Fruit fly (Drosophila melanogaster) whole organism, prepupa: ENCODE data around the gene Gbs-70E.

Source experiments
- CG10631 ChIP-seq: fragments of 200-800 bp; sonication (Bioruptor generic); optimal IDR thresholded peaks from 2 replicates; lab custom pipeline; 2016; ENCODE audit warnings: missing biosample characterization, missing genetic modification characterization
- CG10669 ChIP-seq: fragments of 200-800 bp; sonication (Bioruptor generic); optimal IDR thresholded peaks from 3 replicates; lab custom pipeline; 2018; ENCODE audit warnings: missing biosample characterization, mild to moderate bottlenecking, missing genetic modification characterization, moderate library complexity
- CG11902 ChIP-seq: fragments of 200-800 bp; sonication (Bioruptor generic); optimal IDR thresholded peaks from 3 replicates; lab custom pipeline; 2016; ENCODE audit warnings: missing biosample characterization, missing genetic modification characterization
- CG15336 ChIP-seq: fragments of 200-800 bp; sonication (Bioruptor generic); IDR thresholded peaks from 2 replicates; pipeline ENCODE4 v1.3.6; 2022; ENCODE audit warnings: missing biosample characterization, missing genetic modification characterization
- CG3919 ChIP-seq: fragments of 200-800 bp; sonication (Bioruptor generic); optimal IDR thresholded peaks from 3 replicates; lab custom pipeline; 2016; ENCODE audit warnings: missing biosample characterization, missing genetic modification characterization
- CG4318 ChIP-seq: fragments of 200-800 bp; sonication (Bioruptor generic); optimal IDR thresholded peaks from 3 replicates; lab custom pipeline; 2017; ENCODE audit warnings: missing biosample characterization, mild to moderate bottlenecking, missing genetic modification characterization
- CG6276 ChIP-seq: fragments of 200-800 bp; sonication (Bioruptor generic); optimal IDR thresholded peaks from 2 replicates; lab custom pipeline; 2017; ENCODE audit warnings: missing biosample characterization, mild to moderate bottlenecking, missing genetic modification characterization
- CG6808 ChIP-seq: fragments of 200-800 bp; sonication (Bioruptor generic); optimal IDR thresholded peaks from 3 replicates; lab custom pipeline; 2017; ENCODE audit warnings: missing biosample characterization, missing genetic modification characterization, mild to moderate bottlenecking, moderate library complexity, missing genetic modification reagents
- CG6854 ChIP-seq: fragments of 200-800 bp; sonication (Bioruptor generic); optimal IDR thresholded peaks from 2 replicates; lab custom pipeline; 2017; ENCODE audit warnings: missing biosample characterization, mild to moderate bottlenecking, missing genetic modification characterization
- CG7368 ChIP-seq: fragments of 200-800 bp; sonication (Bioruptor generic); optimal IDR thresholded peaks from 3 replicates; lab custom pipeline; 2016; ENCODE audit warnings: missing biosample characterization, missing genetic modification characterization
- CG8632 ChIP-seq: fragments of 200-800 bp; sonication (Bioruptor generic); optimal IDR thresholded peaks from 3 replicates; lab custom pipeline; 2016; ENCODE audit warnings: missing biosample characterization, missing genetic modification characterization
- CG9139 ChIP-seq: fragments of 200-800 bp; sonication (Bioruptor generic); optimal IDR thresholded peaks from 3 replicates; lab custom pipeline; 2017; ENCODE audit warnings: missing biosample characterization, mild to moderate bottlenecking, missing genetic modification characterization
- Eip75B ChIP-seq: fragments of 200-800 bp; sonication (Bioruptor generic); optimal IDR thresholded peaks from 3 replicates; lab custom pipeline; 2016; ENCODE audit warnings: missing biosample characterization, missing genetic modification characterization
- Eip78C ChIP-seq: fragments of 200-800 bp; sonication (Bioruptor generic); peaks from one replicate; lab custom pipeline; 2016; ENCODE audit warnings: missing biosample characterization, missing genetic modification characterization
- Eip93F ChIP-seq: fragments of 200-800 bp; sonication (Bioruptor generic); optimal IDR thresholded peaks from 2 replicates; lab custom pipeline; 2016; ENCODE audit warnings: missing biosample characterization, mild to moderate bottlenecking, missing genetic modification characterization
- Ets21C ChIP-seq: fragments of 200-800 bp; sonication (Bioruptor generic); optimal IDR thresholded peaks from 3 replicates; lab custom pipeline; 2016; ENCODE audit warnings: missing biosample characterization, missing genetic modification characterization
- Gug ChIP-seq: fragments of 200-800 bp; sonication (Bioruptor generic); IDR thresholded peaks from 2 replicates; pipeline ENCODE4 v1.3.6; 2022; ENCODE audit warnings: missing biosample characterization, missing genetic modification characterization
- Hr38 ChIP-seq: sonication (Bioruptor generic); optimal IDR thresholded peaks from 2 replicates; lab custom pipeline; 2016; ENCODE audit warnings: missing biosample characterization, missing genetic modification characterization
- Hr39 ChIP-seq: fragments of 200-800 bp; sonication (Bioruptor generic); optimal IDR thresholded peaks from 2 replicates; lab custom pipeline; 2016; ENCODE audit warnings: missing biosample characterization, missing genetic modification characterization
- Lpt ChIP-seq: fragments of 200-800 bp; sonication (Bioruptor generic); optimal IDR thresholded peaks from 3 replicates; lab custom pipeline; 2016; ENCODE audit warnings: missing biosample characterization, missing genetic modification characterization
- Met ChIP-seq: fragments of 200-800 bp; sonication (Bioruptor generic); optimal IDR thresholded peaks from 3 replicates; lab custom pipeline; 2016; ENCODE audit warnings: missing biosample characterization, missing genetic modification characterization
- OdsH ChIP-seq: fragments of 200-800 bp; sonication (Bioruptor generic); optimal IDR thresholded peaks from 3 replicates; lab custom pipeline; 2016; ENCODE audit warnings: missing biosample characterization, missing genetic modification characterization
- Sox102F ChIP-seq: fragments of 200-800 bp; sonication (Bioruptor generic); optimal IDR thresholded peaks from 2 replicates; lab custom pipeline; 2016; ENCODE audit warnings: missing biosample characterization, mild to moderate bottlenecking, missing genetic modification characterization
- Sox14 ChIP-seq: fragments of 200-800 bp; sonication (Bioruptor generic); optimal IDR thresholded peaks from 3 replicates; lab custom pipeline; 2016; ENCODE audit warnings: missing biosample characterization, missing genetic modification characterization
- Sox15 ChIP-seq: fragments of 200-800 bp; sonication (Bioruptor generic); optimal IDR thresholded peaks from 3 replicates; lab custom pipeline; 2016; ENCODE audit warnings: missing biosample characterization, missing genetic modification characterization
- acj6 ChIP-seq: fragments of 200-800 bp; sonication (Bioruptor generic); optimal IDR thresholded peaks from 3 replicates; lab custom pipeline; 2016; ENCODE audit warnings: missing biosample characterization, missing genetic modification characterization
- cyc ChIP-seq: fragments of 200-800 bp; sonication (Bioruptor generic); optimal IDR thresholded peaks from 3 replicates; lab custom pipeline; 2016; ENCODE audit warnings: missing biosample characterization, missing genetic modification characterization
- dsx ChIP-seq: fragments of 200-800 bp; optimal IDR thresholded peaks from 3 replicates; lab custom pipeline; 2019; ENCODE audit warnings: missing biosample characterization, mild to moderate bottlenecking, missing genetic modification characterization, moderate library complexity; ENCODE audit not compliant: poor library complexity, severe bottlenecking
- eg ChIP-seq: fragments of 200-800 bp; sonication (Bioruptor generic); IDR thresholded peaks from 3 replicates; pipeline ENCODE4 v1.3.6; 2022; ENCODE audit warnings: missing biosample characterization, missing genetic modification characterization
- esn ChIP-seq: fragments of 200-800 bp; sonication (Bioruptor generic); optimal IDR thresholded peaks from 2 replicates; lab custom pipeline; 2016; ENCODE audit warnings: missing biosample characterization, mild to moderate bottlenecking, missing genetic modification characterization, moderate library complexity
- lz ChIP-seq: fragments of 200-800 bp; sonication (Bioruptor generic); optimal IDR thresholded peaks from 3 replicates; lab custom pipeline; 2016; ENCODE audit warnings: missing biosample characterization, missing genetic modification characterization
- net ChIP-seq: fragments of 200-800 bp; sonication (Bioruptor generic); optimal IDR thresholded peaks from 3 replicates; lab custom pipeline; 2016; ENCODE audit warnings: missing biosample characterization, missing genetic modification characterization
- salr ChIP-seq, 2 experiments: fragments of 200-800 bp; sonication (Bioruptor generic); optimal IDR thresholded peaks; 3 replicates each; lab custom pipeline; 2016 to 2018; ENCODE audit warnings: missing biosample characterization in 2 of 2, missing genetic modification characterization in 2 of 2, mild to moderate bottlenecking in 1 of 2
- svp ChIP-seq: fragments of 200-800 bp; sonication (Bioruptor generic); peaks from one replicate; lab custom pipeline; 2016; ENCODE audit warnings: missing biosample characterization, missing genetic modification characterization

The Gbs-70E gene

dm6 chr3L:14574649-14575048 lies 23.9 kb upstream of the Gbs-70E start:
- TF ChIP-seq OdsH = no peak
- no peak for TF ChIP-seq acj6 (GFP tag; lab: Kevin White, UChicago)
- TF ChIP-seq CG3919 (GFP tag; lab: Kevin White, UChicago) = no peak
- no peak for TF ChIP-seq Eip75B
- TF ChIP-seq Eip93F (GFP tag; lab: Kevin White, UChicago) = no peak
- no peak for TF ChIP-seq Sox102F
- no peak for TF ChIP-seq Sox15 (GFP tag; lab: Kevin White, UChicago)
- TF ChIP-seq lz (GFP tag; lab: Kevin White, UChicago) = no peak
- TF ChIP-seq cyc (GFP tag; lab: Kevin White, UChicago) = no peak
- TF ChIP-seq svp (GFP tag; lab: Kevin White, UChicago) = no peak
- TF ChIP-seq CG6276 (GFP tag; lab: Kevin White, UChicago) = no peak
- no peak for TF ChIP-seq CG10631 (GFP tag; lab: Kevin White, UChicago)
- TF ChIP-seq Lpt (GFP tag; lab: Kevin White, UChicago) = no peak
- no peak for TF ChIP-seq CG6808 (GFP tag; lab: Kevin White, UChicago)

dm6 chr3L:14569620-14570537 lies 19.1 kb upstream of the Gbs-70E start:
- no peak for TF ChIP-seq acj6 (GFP tag; lab: Kevin White, UChicago)
- TF ChIP-seq Ets21C (GFP tag; lab: Kevin White, UChicago) = no peak
- TF ChIP-seq CG15336 = no peak
- no peak for TF ChIP-seq Hr39
- TF ChIP-seq salr (GFP tag; optimal IDR thresholded peaks at IDR 0.05; lab: Kevin White, UChicago) = no peak
- no peak for TF ChIP-seq Gug
- TF ChIP-seq CG7368 = no peak
- no peak for TF ChIP-seq eg (GFP tag; lab: Robert Waterston, UW)
- no peak for TF ChIP-seq Eip75B
- no peak for TF ChIP-seq lz (GFP tag; lab: Kevin White, UChicago)
- TF ChIP-seq esn (GFP tag; lab: Kevin White, UChicago) = no peak
- no peak for TF ChIP-seq CG11902 (GFP tag; lab: Kevin White, UChicago)
- TF ChIP-seq CG10669 (GFP tag; lab: Kevin White, UChicago) = no peak
- no peak for TF ChIP-seq Met (GFP tag; lab: Kevin White, UChicago)
- TF ChIP-seq CG6808 (GFP tag; lab: Kevin White, UChicago) = no peak

- TF ChIP-seq CG6854 (GFP tag; lab: Kevin White, UChicago) (no peak), svp (GFP tag; lab: Kevin White, UChicago) (peak; percentile 15)
Measured at dm6 chr3L:14567140-14567539, 16.4 kb upstream of the Gbs-70E start, which contains the start of gene CG42758. TSS of gene CG42758 (plus strand) at chr3L:14567440.

- TF ChIP-seq dsx (no peak), Eip78C (no peak), Hr38 (GFP tag; lab: Kevin White, UChicago) (no peak), esn (GFP tag; lab: Kevin White, UChicago) (no peak), Lpt (GFP tag; lab: Kevin White, UChicago) (no peak), Sox14 (GFP tag; lab: Kevin White, UChicago) (no peak), CG7368 (no peak), CG11902 (GFP tag; lab: Kevin White, UChicago) (no peak), CG8632 (GFP tag; lab: Kevin White, UChicago) (no peak), eg (GFP tag; lab: Robert Waterston, UW) (no peak), CG10631 (GFP tag; lab: Kevin White, UChicago) (no peak), cyc (GFP tag; lab: Kevin White, UChicago) (no peak), acj6 (GFP tag; lab: Kevin White, UChicago) (no peak), net (no peak), CG9139 (GFP tag; lab: Kevin White, UChicago) (no peak), CG4318 (GFP tag; lab: Kevin White, UChicago) (no peak)
Measured at dm6 chr3L:14565134-14565587, 14.4 kb upstream of the Gbs-70E start.
